Worm (Caenorhabditis elegans): ENCODE data around the gene vig-1.

The vig-1 gene

ce11 chrII:1326689-1327088 is 5.9 kb downstream of the vig-1 start, which contains the start of gene jip-1:
Gene jip-1, plus strand, starts transcription at chrII:1326989.
- TF ChIP-seq cey-2 (tag; optimal IDR thresholded peaks at IDR 0.05; ENCODE audit: borderline replicate concordance, insufficient read depth) (no peak), F44E2.7 (GFP tag; IDR thresholded peaks at IDR 0.05) (no peak), spr-3 (GFP tag; optimal IDR thresholded peaks at IDR 0.05) (no peak), nhr-10 (tag; optimal IDR thresholded peaks at IDR 0.05) (no peak), mxl-3 (GFP tag; optimal IDR thresholded peaks at IDR 0.05) (no peak), ceh-20 (GFP tag; IDR thresholded peaks at IDR 0.05) (no peak), nhr-41 (GFP tag; IDR thresholded peaks at IDR 0.05) (no peak), F26F4.8 (GFP tag; conservative IDR thresholded peaks at IDR 0.05) (no peak), gei-8 (GFP tag; optimal IDR thresholded peaks at IDR 0.05) (no peak), nhr-11 (tag; optimal IDR thresholded peaks at IDR 0.05) (no peak), ZK546.5 (tag; optimal IDR thresholded peaks at IDR 0.05) (no peak), daf-19 (GFP tag; conservative IDR thresholded peaks at IDR 0.05) (no peak), fkh-10 (GFP tag; optimal IDR thresholded peaks at IDR 0.05) (no peak), Y75B8A.6 (GFP tag; IDR thresholded peaks at IDR 0.05) (no peak), unc-39 (tag; optimal IDR thresholded peaks at IDR 0.05) (no peak)

- TF ChIP-seq gei-8 (GFP tag; optimal IDR thresholded peaks at IDR 0.05) (no peak), attf-4 (tag; optimal IDR thresholded peaks at IDR 0.05) (no peak), zag-1 (tag; optimal IDR thresholded peaks at IDR 0.05) (no peak), lir-3 (tag; optimal IDR thresholded peaks at IDR 0.05) (no peak), aly-2 (tag; optimal IDR thresholded peaks at IDR 0.05) (no peak), R02D3.7 (tag; optimal IDR thresholded peaks at IDR 0.05) (no peak), ceh-28 (tag; optimal IDR thresholded peaks at IDR 0.05) (no peak), unc-130 (GFP tag; optimal IDR thresholded peaks at IDR 0.05) (no peak), lin-38 (GFP tag; IDR thresholded peaks at IDR 0.05) (no peak), F26F4.8 (GFP tag; conservative IDR thresholded peaks at IDR 0.05) (no peak), set-16 (GFP tag; IDR thresholded peaks at IDR 0.05) (no peak), aha-1 (tag) (peak; percentile 77), nhr-28 (tag; optimal IDR thresholded peaks at IDR 0.05) (no peak), daf-16 (GFP tag; optimal IDR thresholded peaks at IDR 0.05) (no peak), daf-16 (tag; optimal IDR thresholded peaks at IDR 0.05) (no peak), unc-62 (GFP tag; optimal IDR thresholded peaks at IDR 0.05 in 1 of 2) (peak in 1 of 2 experiments; percentile 74), unc-62 (tag; optimal IDR thresholded peaks at IDR 0.05) (no peak)
Observed at ce11 chrII:1329887-1330286, 9.1 kb downstream of the vig-1 start.

- no peak for TF ChIP-seq zfp-3 (GFP tag; conservative IDR thresholded peaks at IDR 0.05)
- 0 out of 2 replicates have a peak, but pooled peaks have one; percentile 17 for TF ChIP-seq hmg-1.1 (GFP tag; IDR thresholded peaks at IDR 0.05)
- TF ChIP-seq nhr-102 (tag; optimal IDR thresholded peaks at IDR 0.05): no peak
- TF ChIP-seq mes-2 (tag; optimal IDR thresholded peaks at IDR 0.05; ENCODE audit: poor library complexity, severe bottlenecking): peak; percentile 8
Observed at ce11 chrII:1338196-1338595, 17.4 kb downstream of the vig-1 start.

DNA sequence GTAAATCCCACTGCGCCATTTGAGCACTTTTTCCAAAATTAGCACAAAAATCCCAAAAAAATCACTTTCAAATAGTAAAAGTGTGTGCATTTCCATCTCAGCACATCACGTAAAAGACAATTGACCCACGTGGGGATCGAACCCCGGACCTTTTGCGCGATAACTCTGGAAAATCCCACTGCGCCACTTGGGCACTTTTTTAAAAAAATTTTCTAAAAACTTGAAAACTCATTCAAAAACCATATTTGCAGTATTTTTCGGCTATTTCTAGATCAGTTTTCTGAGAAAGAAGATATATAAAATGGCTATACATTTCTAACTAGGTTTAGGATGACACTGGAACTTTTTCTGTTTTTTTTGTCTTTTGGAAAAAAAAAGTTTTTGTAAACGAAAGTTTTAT is 19.2 kb downstream of the vig-1 start:
- TF ChIP-seq daf-12 (tag; optimal IDR thresholded peaks at IDR 0.05) (no peak), pha-4 (GFP tag; IDR thresholded peaks at IDR 0.05) (no peak), pha-4 (tag; optimal IDR thresholded peaks at IDR 0.05) (no peak), ZK546.5 (tag; optimal IDR thresholded peaks at IDR 0.05) (no peak), lin-29 (GFP tag; IDR thresholded peaks at IDR 0.05) (no peak), mes-2 (tag; optimal IDR thresholded peaks at IDR 0.05; ENCODE audit: poor library complexity, severe bottlenecking) (no peak), unc-62 (GFP tag; optimal IDR thresholded peaks at IDR 0.05 in 1 of 2) (peak in 1 of 2 experiments; percentile 51), unc-62 (tag; optimal IDR thresholded peaks at IDR 0.05) (no peak), aha-1 (tag) (peak; percentile 1), lin-38 (GFP tag; IDR thresholded peaks at IDR 0.05) (no peak), ztf-11 (tag; optimal IDR thresholded peaks at IDR 0.05) (no peak), ztf-7 (tag; optimal IDR thresholded peaks at IDR 0.05) (no peak), F10B5.3 (tag; optimal IDR thresholded peaks at IDR 0.05) (no peak)

Measured in whole organism, L4 larva.